Worm (Caenorhabditis elegans) whole organism, young adult: ENCODE results near the gene K09C8.8.

Experiments
- B0035.1 ChIP-seq: sonication (generic microtip); optimal IDR thresholded peaks from 2 replicates; lab custom pipeline; 2016; ENCODE audit warnings: missing genetic modification characterization, mild to moderate bottlenecking, missing compliant biosample characterization, missing genotype, missing genetic modification reagents
- B0261.1 ChIP-seq: sonication (generic microtip); optimal IDR thresholded peaks from 2 replicates; lab custom pipeline; 2016; ENCODE audit warnings: mild to moderate bottlenecking, missing genetic modification characterization, moderate library complexity, missing compliant biosample characterization
- C17E4.6 ChIP-seq: fragments of 200-800 bp; sonication (Bioruptor generic); IDR thresholded peaks from 2 replicates; pipeline ENCODE4 v1.3.6; 2022; ENCODE audit warnings: missing genetic modification reagents, missing genetic modification characterization, missing compliant biosample characterization
- F33H1.4 ChIP-seq: fragments of 200-800 bp; sonication (Bioruptor generic); IDR thresholded peaks from 2 replicates; pipeline ENCODE4 v1.3.6; 2022; ENCODE audit warnings: missing genetic modification reagents, missing genetic modification characterization, missing compliant biosample characterization
- F37B4.10 ChIP-seq: fragments of 200-800 bp; sonication (Bioruptor generic); IDR thresholded peaks from 2 replicates; pipeline ENCODE4 v1.3.6; 2022; ENCODE audit warnings: missing genetic modification characterization, missing compliant biosample characterization
- F49E8.2 ChIP-seq: sonication (generic microtip); optimal IDR thresholded peaks from 3 replicates; lab custom pipeline; 2017; ENCODE audit warnings: missing genetic modification characterization, mild to moderate bottlenecking, missing compliant biosample characterization, antibody characterized with exemption, moderate library complexity; ENCODE audit not compliant: insufficient read depth
- F55B11.4 ChIP-seq: sonication (generic microtip); optimal IDR thresholded peaks from 2 replicates; lab custom pipeline; 2016; ENCODE audit warnings: missing compliant biosample characterization, missing genetic modification characterization, borderline replicate concordance; ENCODE audit not compliant: insufficient read depth
- F57C9.4 ChIP-seq: sonication (generic microtip); optimal IDR thresholded peaks from 2 replicates; lab custom pipeline; 2017; ENCODE audit warnings: mild to moderate bottlenecking, missing genetic modification characterization, missing compliant biosample characterization
- K11D2.4 ChIP-seq: fragments of 200-800 bp; sonication (Bioruptor generic); IDR thresholded peaks from 2 replicates; pipeline ENCODE4 v1.3.6; 2022; ENCODE audit warnings: missing genetic modification reagents, missing genetic modification characterization, missing compliant biosample characterization
- Y56A3A.18 ChIP-seq: fragments of 200-800 bp; sonication (Bioruptor generic); IDR thresholded peaks from 2 replicates; pipeline ENCODE4 v1.3.6; 2022; ENCODE audit warnings: missing genetic modification reagents, missing genetic modification characterization, missing compliant biosample characterization
- ama-1 ChIP-seq, 3 experiments: fragments of 150-350 bp in 1 of 3; sonication (generic microtip) in 2 of 3; optimal IDR thresholded peaks; 2 replicates each; lab custom pipeline; 2014 to 2018; ENCODE audit warnings: missing biosample characterization in 2 of 3, missing genetic modification characterization in 2 of 3, missing genetic modification reagents in 2 of 3
- aptf-2 ChIP-seq: fragments of 200-800 bp; sonication (Bioruptor generic); conservative IDR thresholded peaks from 2 replicates; pipeline ENCODE4 v1.3.6; 2022; ENCODE audit warnings: missing genetic modification reagents, missing genetic modification characterization, missing compliant biosample characterization
- aptf-3 ChIP-seq: fragments of 200-800 bp; sonication (Bioruptor generic); IDR thresholded peaks from 2 replicates; pipeline ENCODE4 v1.3.6; 2022; ENCODE audit warnings: missing genetic modification characterization, missing compliant biosample characterization
- atf-7 ChIP-seq: sonication (generic microtip); optimal IDR thresholded peaks from 2 replicates; lab custom pipeline; 2017; ENCODE audit warnings: mild to moderate bottlenecking, missing genetic modification characterization, missing compliant biosample characterization
- attf-3 ChIP-seq: fragments of 200-800 bp; sonication (Bioruptor generic); conservative IDR thresholded peaks from 2 replicates; pipeline ENCODE4 v1.3.6; 2022; ENCODE audit warnings: missing genetic modification reagents, missing genetic modification characterization, missing compliant biosample characterization
- attf-6 ChIP-seq: fragments of 200-800 bp; sonication (Bioruptor generic); IDR thresholded peaks from 2 replicates; pipeline ENCODE4 v1.3.6; 2022; ENCODE audit warnings: missing genetic modification reagents, missing genetic modification characterization, missing compliant biosample characterization
- bed-2 ChIP-seq: fragments of 200-800 bp; sonication (Bioruptor generic); IDR thresholded peaks from 2 replicates; pipeline ENCODE4 v1.3.6; 2022; ENCODE audit warnings: missing genetic modification reagents, missing genetic modification characterization, missing compliant biosample characterization
- ceh-27 ChIP-seq: fragments of 200-800 bp; sonication (Bioruptor generic); optimal IDR thresholded peaks from 2 replicates; lab custom pipeline; 2018; ENCODE audit warnings: mild to moderate bottlenecking, missing genetic modification characterization, moderate library complexity, missing compliant biosample characterization
- ceh-91 ChIP-seq: fragments of 200-800 bp; sonication (Bioruptor generic); IDR thresholded peaks from 2 replicates; pipeline ENCODE4 v1.3.6; 2022; ENCODE audit warnings: missing genetic modification reagents, missing genetic modification characterization, missing compliant biosample characterization
- chd-7 ChIP-seq: sonication (generic microtip); optimal IDR thresholded peaks from 2 replicates; lab custom pipeline; 2016; ENCODE audit warnings: mild to moderate bottlenecking, missing genetic modification characterization, moderate library complexity, missing compliant biosample characterization
- egl-18 ChIP-seq: fragments of 200-800 bp; sonication (Bioruptor generic); IDR thresholded peaks from 2 replicates; pipeline ENCODE4 v1.3.6; 2022; ENCODE audit warnings: missing genetic modification reagents, missing genetic modification characterization, missing compliant biosample characterization
- egrh-3 ChIP-seq: fragments of 200-800 bp; sonication (Bioruptor generic); IDR thresholded peaks from 2 replicates; pipeline ENCODE4 v1.3.6; 2022; ENCODE audit warnings: missing genetic modification reagents, missing genetic modification characterization, missing compliant biosample characterization
- ekl-4 ChIP-seq: fragments of 200-800 bp; sonication (Bioruptor generic); IDR thresholded peaks from 2 replicates; pipeline ENCODE4 v1.3.6; 2022; ENCODE audit warnings: missing genetic modification reagents, missing genetic modification characterization, missing compliant biosample characterization
- hlh-12 ChIP-seq: sonication (generic microtip); optimal IDR thresholded peaks from 2 replicates; lab custom pipeline; 2016; ENCODE audit warnings: missing genetic modification characterization, missing compliant biosample characterization
- hlh-26 ChIP-seq: fragments of 200-800 bp; sonication (Bioruptor generic); conservative IDR thresholded peaks from 2 replicates; pipeline ENCODE4 v1.3.6; 2022; ENCODE audit warnings: missing genetic modification reagents, missing genetic modification characterization, missing compliant biosample characterization
- hmg-1.2 ChIP-seq: fragments of 200-800 bp; sonication (Bioruptor generic); IDR thresholded peaks from 2 replicates; pipeline ENCODE4 v1.3.6; 2022; ENCODE audit warnings: missing genetic modification reagents, missing genetic modification characterization, missing compliant biosample characterization
- hrde-1 ChIP-seq: sonication (generic microtip); optimal IDR thresholded peaks from 2 replicates; lab custom pipeline; 2016; ENCODE audit warnings: missing genetic modification characterization, mild to moderate bottlenecking, missing compliant biosample characterization, moderate library complexity, missing genotype, missing genetic modification reagents, borderline replicate concordance
- let-607 ChIP-seq, 2 experiments: fragments of 200-800 bp in 1 of 2; sonication (Bioruptor generic) in 1 of 2; sonication (generic microtip) in 1 of 2; optimal IDR thresholded peaks; 2 replicates each; lab custom pipeline; 2016 to 2018; ENCODE audit warnings: mild to moderate bottlenecking in 2 of 2, missing compliant biosample characterization in 2 of 2, missing genetic modification characterization in 2 of 2, moderate library complexity in 2 of 2, missing genotype in 1 of 2
- lin-26 ChIP-seq: fragments of 200-800 bp; sonication (Bioruptor generic); IDR thresholded peaks from 2 replicates; pipeline ENCODE4 v1.3.6; 2022; ENCODE audit warnings: missing genetic modification reagents, missing genetic modification characterization, missing compliant biosample characterization
- lin-40 ChIP-seq: sonication (generic microtip); optimal IDR thresholded peaks from 2 replicates; lab custom pipeline; 2016; ENCODE audit warnings: missing genetic modification characterization, mild to moderate bottlenecking, missing compliant biosample characterization, missing genotype, missing genetic modification reagents
- madf-6 ChIP-seq: fragments of 200-800 bp; sonication (Bioruptor generic); IDR thresholded peaks from 2 replicates; pipeline ENCODE4 v1.3.6; 2022; ENCODE audit warnings: missing genetic modification reagents, missing genetic modification characterization, missing compliant biosample characterization
- mes-4 ChIP-seq: sonication (generic microtip); optimal IDR thresholded peaks from 2 replicates; lab custom pipeline; 2016; ENCODE audit warnings: missing genotype, missing genetic modification characterization, missing compliant biosample characterization
- nfyb-1 ChIP-seq: fragments of 200-800 bp; sonication (Bioruptor generic); IDR thresholded peaks from 2 replicates; pipeline ENCODE4 v1.3.6; 2022; ENCODE audit warnings: missing genetic modification reagents, missing genetic modification characterization, missing compliant biosample characterization
- nhr-179 ChIP-seq: sonication (generic microtip); optimal IDR thresholded peaks from 2 replicates; lab custom pipeline; 2016; ENCODE audit warnings: mild to moderate bottlenecking, missing genetic modification characterization, missing compliant biosample characterization
- nhr-90 ChIP-seq: sonication (generic microtip); optimal IDR thresholded peaks from 2 replicates; lab custom pipeline; 2016; ENCODE audit warnings: missing genotype, mild to moderate bottlenecking, missing genetic modification characterization, missing compliant biosample characterization
- pha-4 ChIP-seq: fragments of 150-350 bp; sonication (generic microtip); optimal IDR thresholded peaks from 2 replicates; lab custom pipeline; 2014; ENCODE audit warnings: missing biosample characterization, missing genetic modification reagents, missing genetic modification characterization
- rcor-1 ChIP-seq: fragments of 200-800 bp; sonication (Bioruptor generic); IDR thresholded peaks from 2 replicates; pipeline ENCODE4 v1.3.6; 2022; ENCODE audit warnings: missing genetic modification reagents, missing genetic modification characterization, missing compliant biosample characterization
- snpc-1.3 ChIP-seq: sonication (generic microtip); optimal IDR thresholded peaks from 2 replicates; lab custom pipeline; 2017; ENCODE audit warnings: missing genetic modification characterization, mild to moderate bottlenecking, missing compliant biosample characterization, antibody characterized with exemption, moderate library complexity, missing genotype, missing genetic modification reagents; ENCODE audit not compliant: insufficient read depth
- snpc-3.4 ChIP-seq: sonication (generic microtip); optimal IDR thresholded peaks from 2 replicates; lab custom pipeline; 2017; ENCODE audit warnings: missing genetic modification characterization, mild to moderate bottlenecking, missing compliant biosample characterization, antibody characterized with exemption, moderate library complexity, missing genotype, missing genetic modification reagents
- snpc-4 ChIP-seq, 5 experiments: fragments of 150-350 bp in 1 of 5; sonication (generic microtip) in 4 of 5; optimal IDR thresholded peaks; 2 replicates each; lab custom pipeline; 2014 to 2018; ENCODE audit warnings: missing genetic modification characterization in 5 of 5, missing biosample characterization in 3 of 5, antibody characterized with exemption in 2 of 5, mild to moderate bottlenecking in 2 of 5, missing compliant biosample characterization in 2 of 5, missing genotype in 2 of 5, moderate library complexity in 2 of 5, missing genetic modification reagents in 1 of 5
- tbp1 ChIP-seq: fragments of 200-800 bp; sonication (Bioruptor generic); optimal IDR thresholded peaks from 2 replicates; lab custom pipeline; 2018; ENCODE audit warnings: mild to moderate bottlenecking, missing genetic modification characterization, missing compliant biosample characterization
- tlf-1 ChIP-seq: fragments of 200-800 bp; sonication (Bioruptor generic); optimal IDR thresholded peaks from 2 replicates; lab custom pipeline; 2018; ENCODE audit warnings: mild to moderate bottlenecking, missing genetic modification characterization, missing compliant biosample characterization
- unc-130 ChIP-seq: sonication (generic microtip); optimal IDR thresholded peaks from 2 replicates; lab custom pipeline; 2016; ENCODE audit warnings: missing genetic modification reagents, missing genetic modification characterization, missing compliant biosample characterization
- zfh-2 ChIP-seq: fragments of 200-800 bp; sonication (Bioruptor generic); conservative IDR thresholded peaks from 2 replicates; pipeline ENCODE4 v1.3.6; 2022; ENCODE audit warnings: missing genetic modification reagents, missing genetic modification characterization, missing compliant biosample characterization
- ztf-25 ChIP-seq: fragments of 200-800 bp; sonication (Bioruptor generic); IDR thresholded peaks from 2 replicates; pipeline ENCODE4 v1.3.6; 2022; ENCODE audit warnings: missing genetic modification reagents, missing genetic modification characterization, missing compliant biosample characterization
- ztf-6 ChIP-seq: fragments of 200-800 bp; sonication (Bioruptor generic); IDR thresholded peaks from 2 replicates; pipeline ENCODE4 v1.3.6; 2022; ENCODE audit warnings: missing genetic modification reagents, missing genetic modification characterization, missing compliant biosample characterization

The K09C8.8 gene

ce11 chrX:10963453-10964046 lies 7.2 kb upstream of the K09C8.8 start, which contains the start of gene nas-10 (continued):
- TF ChIP-seq lin-40 (tag; lab: Kevin White, UChicago) (no peak), hlh-26 (GFP tag; lab: Robert Waterston, UW) (no peak), tbp1 (GFP tag; lab: Kevin White, UChicago) (peak; percentile 99), ztf-6 (GFP tag; lab: Robert Waterston, UW) (no peak), atf-7 (tag; lab: Kevin White, UChicago) (peak; percentile 22), nfyb-1 (GFP tag; lab: Robert Waterston, UW) (peak; percentile 85), hlh-12 (tag; lab: Kevin White, UChicago) (peak; percentile 34), hrde-1 (peak; percentile 73), bed-2 (no peak), snpc-1.3 (tag; lab: Kevin White, UChicago) (no peak), ztf-25 (GFP tag; lab: Robert Waterston, UW) (peak; percentile 78; the same call in 1 of the 2 replicates), snpc-3.4 (tag; lab: Kevin White, UChicago) (peak; percentile 87), chd-7 (tag; lab: Kevin White, UChicago) (peak; percentile 53), ekl-4 (GFP tag; lab: Robert Waterston, UW) (no peak), ama-1 (optimal IDR thresholded peaks at IDR 0.05; lab: Kevin White, UChicago) (no peak), ama-1 (GFP tag; optimal IDR thresholded peaks at IDR 0.05; lab: Kevin White, UChicago) (no peak), K11D2.4 (GFP tag; lab: Robert Waterston, UW) (0 out of 2 replicates have a peak, but pooled peaks have one; percentile 45), F57C9.4 (tag; lab: Kevin White, UChicago) (peak; percentile 7), aptf-2 (GFP tag; lab: Robert Waterston, UW) (0 out of 2 replicates have a peak, but pooled peaks have one; percentile 25), egl-18 (GFP tag; lab: Robert Waterston, UW) (0 out of 2 replicates have a peak, but pooled peaks have one; percentile 63), unc-130 (GFP tag; lab: Kevin White, UChicago) (no peak), F37B4.10 (GFP tag; lab: Robert Waterston, UW) (no peak), aptf-3 (GFP tag; lab: Robert Waterston, UW) (0 out of 2 replicates have a peak, but pooled peaks have one; percentile 11), attf-3 (GFP tag; lab: Robert Waterston, UW) (no peak), B0035.1 (peak; percentile 64), snpc-4 (GFP tag; optimal IDR thresholded peaks at IDR 0.05; lab: Kevin White, UChicago) (peak; percentile 83), snpc-4 (tag; optimal IDR thresholded peaks at IDR 0.05; lab: Kevin White, UChicago) (peak in 1 of 4 experiments; percentile 78), Y56A3A.18 (GFP tag; lab: Robert Waterston, UW) (peak; percentile 93), rcor-1 (GFP tag; lab: Robert Waterston, UW) (peak; percentile 73), attf-6 (GFP tag; lab: Robert Waterston, UW) (no peak), ceh-27 (peak; percentile 40), B0261.1 (tag; lab: Kevin White, UChicago) (peak; percentile 97), lin-26 (GFP tag; lab: Robert Waterston, UW) (peak; percentile 95), ceh-91 (GFP tag; lab: Robert Waterston, UW) (no peak), pha-4 (tag; lab: Kevin White, UChicago) (no peak), F49E8.2 (tag; lab: Kevin White, UChicago) (no peak), zfh-2 (no peak), egrh-3 (GFP tag; lab: Robert Waterston, UW) (no peak), let-607 (tag; optimal IDR thresholded peaks at IDR 0.05; lab: Kevin White, UChicago) (peak; percentile 54 to 56), hmg-1.2 (GFP tag; lab: Robert Waterston, UW) (peak; percentile 84), madf-6 (GFP tag; lab: Robert Waterston, UW) (no peak), nhr-179 (tag; lab: Kevin White, UChicago) (peak; percentile 64), C17E4.6 (GFP tag; lab: Robert Waterston, UW) (no peak), F33H1.4 (GFP tag; lab: Robert Waterston, UW) (no peak), nhr-90 (tag; lab: Kevin White, UChicago) (peak; percentile 86), F55B11.4 (no peak), tlf-1 (GFP tag; lab: Kevin White, UChicago) (no peak), mes-4 (tag; lab: Kevin White, UChicago) (peak; percentile 89)
